Fruit fly (Drosophila melanogaster) whole organism, prepupa: Measurements from ENCODE around the gene CG34056.

ENCODE experiments used
- CG10631 ChIP-seq: fragments of 200-800 bp; sonication (Bioruptor generic); optimal IDR thresholded peaks from 2 replicates; lab custom pipeline; 2016; ENCODE audit warnings: missing biosample characterization, missing genetic modification characterization
- CG10669 ChIP-seq: fragments of 200-800 bp; sonication (Bioruptor generic); optimal IDR thresholded peaks from 3 replicates; lab custom pipeline; 2018; ENCODE audit warnings: missing biosample characterization, mild to moderate bottlenecking, missing genetic modification characterization, moderate library complexity
- CG11294 ChIP-seq: fragments of 200-800 bp; sonication (Bioruptor generic); IDR thresholded peaks from 2 replicates; pipeline ENCODE4 v1.3.6; 2022; ENCODE audit warnings: missing biosample characterization, missing genetic modification characterization
- CG11762 ChIP-seq: fragments of 200-800 bp; sonication (Bioruptor generic); optimal IDR thresholded peaks from 3 replicates; lab custom pipeline; 2016; ENCODE audit warnings: missing biosample characterization, missing genetic modification characterization; ENCODE audit not compliant: insufficient read depth
- CG11902 ChIP-seq: fragments of 200-800 bp; sonication (Bioruptor generic); optimal IDR thresholded peaks from 3 replicates; lab custom pipeline; 2016; ENCODE audit warnings: missing biosample characterization, missing genetic modification characterization
- CG15336 ChIP-seq: fragments of 200-800 bp; sonication (Bioruptor generic); IDR thresholded peaks from 2 replicates; pipeline ENCODE4 v1.3.6; 2022; ENCODE audit warnings: missing biosample characterization, missing genetic modification characterization
- CG16779 ChIP-seq: fragments of 200-800 bp; sonication (Bioruptor generic); optimal IDR thresholded peaks from 3 replicates; lab custom pipeline; 2017; ENCODE audit warnings: missing biosample characterization, mild to moderate bottlenecking, missing genetic modification characterization
- CG3032 ChIP-seq: fragments of 200-800 bp; optimal IDR thresholded peaks from 2 replicates; lab custom pipeline; 2019; ENCODE audit warnings: missing biosample characterization, mild to moderate bottlenecking, missing genetic modification characterization, moderate library complexity
- CG32006 ChIP-seq: fragments of 200-800 bp; sonication (Bioruptor generic); optimal IDR thresholded peaks from 3 replicates; lab custom pipeline; 2017; ENCODE audit warnings: missing biosample characterization, mild to moderate bottlenecking, missing genetic modification characterization
- CG4318 ChIP-seq: fragments of 200-800 bp; sonication (Bioruptor generic); optimal IDR thresholded peaks from 3 replicates; lab custom pipeline; 2017; ENCODE audit warnings: missing biosample characterization, mild to moderate bottlenecking, missing genetic modification characterization
- CG6163 ChIP-seq: fragments of 200-800 bp; sonication (Bioruptor generic); IDR thresholded peaks from 3 replicates; pipeline ENCODE4 v1.3.6; 2022; ENCODE audit warnings: missing biosample characterization, missing genetic modification characterization
- CG6276 ChIP-seq: fragments of 200-800 bp; sonication (Bioruptor generic); optimal IDR thresholded peaks from 2 replicates; lab custom pipeline; 2017; ENCODE audit warnings: missing biosample characterization, mild to moderate bottlenecking, missing genetic modification characterization
- CG6808 ChIP-seq: fragments of 200-800 bp; sonication (Bioruptor generic); optimal IDR thresholded peaks from 3 replicates; lab custom pipeline; 2017; ENCODE audit warnings: missing biosample characterization, missing genetic modification characterization, mild to moderate bottlenecking, moderate library complexity, missing genetic modification reagents
- CG6854 ChIP-seq: fragments of 200-800 bp; sonication (Bioruptor generic); optimal IDR thresholded peaks from 2 replicates; lab custom pipeline; 2017; ENCODE audit warnings: missing biosample characterization, mild to moderate bottlenecking, missing genetic modification characterization
- CG8319 ChIP-seq: fragments of 200-800 bp; sonication (Bioruptor generic); optimal IDR thresholded peaks from 3 replicates; lab custom pipeline; 2016; ENCODE audit warnings: missing biosample characterization, missing genetic modification characterization
- CG9139 ChIP-seq: fragments of 200-800 bp; sonication (Bioruptor generic); optimal IDR thresholded peaks from 3 replicates; lab custom pipeline; 2017; ENCODE audit warnings: missing biosample characterization, mild to moderate bottlenecking, missing genetic modification characterization
- Eip75B ChIP-seq: fragments of 200-800 bp; sonication (Bioruptor generic); optimal IDR thresholded peaks from 3 replicates; lab custom pipeline; 2016; ENCODE audit warnings: missing biosample characterization, missing genetic modification characterization
- Eip78C ChIP-seq: fragments of 200-800 bp; sonication (Bioruptor generic); peaks from one replicate; lab custom pipeline; 2016; ENCODE audit warnings: missing biosample characterization, missing genetic modification characterization
- Eip93F ChIP-seq: fragments of 200-800 bp; sonication (Bioruptor generic); optimal IDR thresholded peaks from 2 replicates; lab custom pipeline; 2016; ENCODE audit warnings: missing biosample characterization, mild to moderate bottlenecking, missing genetic modification characterization
- Ets21C ChIP-seq: fragments of 200-800 bp; sonication (Bioruptor generic); optimal IDR thresholded peaks from 3 replicates; lab custom pipeline; 2016; ENCODE audit warnings: missing biosample characterization, missing genetic modification characterization
- Ets96B ChIP-seq: fragments of 200-800 bp; optimal IDR thresholded peaks from 2 replicates; lab custom pipeline; 2019; ENCODE audit warnings: missing biosample characterization, mild to moderate bottlenecking, missing genetic modification characterization, moderate library complexity
- Gug ChIP-seq: fragments of 200-800 bp; sonication (Bioruptor generic); IDR thresholded peaks from 2 replicates; pipeline ENCODE4 v1.3.6; 2022; ENCODE audit warnings: missing biosample characterization, missing genetic modification characterization
- Hr38 ChIP-seq: sonication (Bioruptor generic); optimal IDR thresholded peaks from 2 replicates; lab custom pipeline; 2016; ENCODE audit warnings: missing biosample characterization, missing genetic modification characterization
- Hr39 ChIP-seq: fragments of 200-800 bp; sonication (Bioruptor generic); optimal IDR thresholded peaks from 2 replicates; lab custom pipeline; 2016; ENCODE audit warnings: missing biosample characterization, missing genetic modification characterization
- Hr4 ChIP-seq: fragments of 200-800 bp; sonication (Bioruptor generic); optimal IDR thresholded peaks from 3 replicates; lab custom pipeline; 2016; ENCODE audit warnings: missing biosample characterization, missing genetic modification characterization
- Met ChIP-seq: fragments of 200-800 bp; sonication (Bioruptor generic); optimal IDR thresholded peaks from 3 replicates; lab custom pipeline; 2016; ENCODE audit warnings: missing biosample characterization, missing genetic modification characterization
- OdsH ChIP-seq: fragments of 200-800 bp; sonication (Bioruptor generic); optimal IDR thresholded peaks from 3 replicates; lab custom pipeline; 2016; ENCODE audit warnings: missing biosample characterization, missing genetic modification characterization
- Sox14 ChIP-seq: fragments of 200-800 bp; sonication (Bioruptor generic); optimal IDR thresholded peaks from 3 replicates; lab custom pipeline; 2016; ENCODE audit warnings: missing biosample characterization, missing genetic modification characterization
- achi ChIP-seq: fragments of 200-800 bp; sonication (Bioruptor generic); optimal IDR thresholded peaks from 3 replicates; lab custom pipeline; 2016; ENCODE audit warnings: missing biosample characterization, missing genetic modification characterization
- cyc ChIP-seq: fragments of 200-800 bp; sonication (Bioruptor generic); optimal IDR thresholded peaks from 3 replicates; lab custom pipeline; 2016; ENCODE audit warnings: missing biosample characterization, missing genetic modification characterization
- dac ChIP-seq: fragments of 200-800 bp; sonication (Bioruptor generic); optimal IDR thresholded peaks from 2 replicates; lab custom pipeline; 2017; ENCODE audit warnings: missing biosample characterization, mild to moderate bottlenecking, missing genetic modification characterization
- eg ChIP-seq: fragments of 200-800 bp; sonication (Bioruptor generic); IDR thresholded peaks from 3 replicates; pipeline ENCODE4 v1.3.6; 2022; ENCODE audit warnings: missing biosample characterization, missing genetic modification characterization
- fkh ChIP-seq: fragments of 200-800 bp; sonication (Bioruptor generic); optimal IDR thresholded peaks from 3 replicates; lab custom pipeline; 2017; ENCODE audit warnings: missing biosample characterization, mild to moderate bottlenecking, missing genetic modification characterization, moderate library complexity
- pdm3 ChIP-seq: fragments of 200-800 bp; sonication (Bioruptor generic); optimal IDR thresholded peaks from 3 replicates; lab custom pipeline; 2016; ENCODE audit warnings: missing biosample characterization, missing genetic modification characterization
- spab ChIP-seq: fragments of 200-800 bp; sonication (Bioruptor generic); optimal IDR thresholded peaks from 2 replicates; lab custom pipeline; 2017; ENCODE audit warnings: missing biosample characterization, mild to moderate bottlenecking, missing genetic modification characterization, missing genetic modification reagents
- ss ChIP-seq, 2 experiments: fragments of 200-800 bp; sonication (Bioruptor generic); optimal IDR thresholded peaks; 2 replicates in 1 of 2; 3 replicates in 1 of 2; lab custom pipeline; 2017 to 2018; ENCODE audit warnings: mild to moderate bottlenecking in 2 of 2, missing biosample characterization in 2 of 2, missing genetic modification characterization in 2 of 2, moderate library complexity in 1 of 2
- topi ChIP-seq: fragments of 200-800 bp; sonication (Bioruptor generic); optimal IDR thresholded peaks from 3 replicates; lab custom pipeline; 2016; ENCODE audit warnings: missing biosample characterization, missing genetic modification characterization

CG34056 gene

dm6 chr3L:872389-872972, 23.3 kb upstream of the CG34056 start (continued):
- TF ChIP-seq Ets21C (GFP tag; lab: Kevin White, UChicago) (peak; percentile 42), cyc (GFP tag; lab: Kevin White, UChicago) (peak; percentile 52), CG16779 (no peak), CG6854 (no peak), CG11902 (no peak), CG11294 (GFP tag; lab: Robert Waterston, UW) (no peak), Eip93F (no peak), achi (GFP tag; lab: Kevin White, UChicago) (peak; percentile 67), spab (GFP tag; lab: Kevin White, UChicago) (no peak), CG32006 (GFP tag; lab: Kevin White, UChicago) (peak; percentile 59), Gug (GFP tag; lab: Robert Waterston, UW) (peak; percentile 32; the same call in 1 of the 2 replicates), CG6163 (GFP tag; lab: Robert Waterston, UW) (peak; percentile 45; the same call in 1 of the 3 replicates)

dm6 chr3L:875416-876011, 20.2 kb upstream of the CG34056 start:
- TF ChIP-seq CG9139 (GFP tag; lab: Kevin White, UChicago) (no peak), CG15336 (GFP tag; lab: Robert Waterston, UW) (peak; percentile 18; the same call in 1 of the 2 replicates), CG10669 (GFP tag; lab: Kevin White, UChicago) (no peak), CG32006 (GFP tag; lab: Kevin White, UChicago) (peak; percentile 54), pdm3 (no peak), OdsH (GFP tag; lab: Kevin White, UChicago) (no peak), CG8319 (no peak), Eip93F (no peak), topi (GFP tag; lab: Kevin White, UChicago) (no peak), Hr4 (GFP tag; lab: Kevin White, UChicago) (peak; percentile 34), Eip78C (peak; percentile 4), CG11762 (no peak), dac (no peak), Ets21C (GFP tag; lab: Kevin White, UChicago) (no peak), CG6808 (GFP tag; lab: Kevin White, UChicago) (no peak), Met (GFP tag; lab: Kevin White, UChicago) (no peak), ss (GFP tag; optimal IDR thresholded peaks at IDR 0.05; lab: Kevin White, UChicago) (no peak), CG6163 (GFP tag; lab: Robert Waterston, UW) (peak; percentile 35; the same call in 2 of the 3 replicates), achi (GFP tag; lab: Kevin White, UChicago) (peak; percentile 11), CG6276 (GFP tag; lab: Kevin White, UChicago) (peak; percentile 35)
- TF ChIP-seq, all 60 proteins: peak for 7

- TF ChIP-seq Eip75B, result no peak
- TF ChIP-seq CG10631, result no peak
- no peak for TF ChIP-seq Hr38
- TF ChIP-seq Ets96B (tag; lab: Kevin White, UChicago), result no peak
- no peak for TF ChIP-seq CG3032 (tag; lab: Kevin White, UChicago)
- TF ChIP-seq eg, result 0 out of 3 replicates have a peak, but pooled peaks have one; percentile 35
- TF ChIP-seq CG4318 (GFP tag; lab: Kevin White, UChicago), result no peak
- TF ChIP-seq Sox14 (GFP tag; lab: Kevin White, UChicago), result peak; percentile 24
- TF ChIP-seq CG32006 (GFP tag; lab: Kevin White, UChicago), result no peak
- TF ChIP-seq Eip78C, result no peak
- no peak for TF ChIP-seq CG10669 (GFP tag; lab: Kevin White, UChicago)
- no peak for TF ChIP-seq Hr39 (GFP tag; lab: Kevin White, UChicago)
- no peak for TF ChIP-seq CG11902
- no peak for TF ChIP-seq fkh (GFP tag; lab: Kevin White, UChicago)
These were observed 19.7 kb upstream of the CG34056 start for dm6 chr3L:876087-876486.
